Worm (Caenorhabditis elegans) whole organism, L4 larva: ENCODE data around the gene R13H4.7.
A peak's percentile ranks its signal among the peaks of the same experiment; 100 is the strongest.

ENCODE experiments used
- D1046.2 ChIP-seq: fragments of 200-800 bp; sonication (Bioruptor generic); IDR thresholded peaks from 2 replicates; pipeline ENCODE4 v1.3.6; 2022; ENCODE audit warnings: missing genetic modification characterization, missing compliant biosample characterization
- F26F4.8 ChIP-seq: fragments of 200-800 bp; sonication (Bioruptor generic); conservative IDR thresholded peaks from 2 replicates; pipeline ENCODE4 v1.3.6; 2022; ENCODE audit warnings: missing genetic modification characterization, missing compliant biosample characterization
- T26A8.4 ChIP-seq: fragments of 200-800 bp; sonication (Bioruptor generic); IDR thresholded peaks from 2 replicates; pipeline ENCODE4 v1.3.6; 2022; ENCODE audit warnings: missing genetic modification characterization, missing compliant biosample characterization
- Y5F2A.4 ChIP-seq: fragments of 200-800 bp; sonication (Bioruptor generic); optimal IDR thresholded peaks from 2 replicates; lab custom pipeline; 2018; ENCODE audit warnings: mild to moderate bottlenecking, missing genetic modification characterization, missing compliant biosample characterization
- Y75B8A.6 ChIP-seq: fragments of 200-800 bp; sonication (Bioruptor generic); IDR thresholded peaks from 2 replicates; pipeline ENCODE4 v1.3.6; 2022; ENCODE audit warnings: missing genetic modification reagents, missing genetic modification characterization, missing compliant biosample characterization
- ZK546.5 ChIP-seq, 2 experiments: sonication (generic microtip); optimal IDR thresholded peaks; 2 replicates each; lab custom pipeline; 2017; ENCODE audit warnings: missing biosample characterization in 2 of 2, missing genetic modification characterization in 2 of 2
- aha-1 ChIP-seq: fragments of 150-350 bp; peaks from one replicate; lab custom pipeline; 2014; ENCODE audit warnings: missing biosample characterization, missing genetic modification characterization
- ama-1 ChIP-seq: fragments of 150-350 bp; optimal IDR thresholded peaks from 2 replicates; lab custom pipeline; 2014; ENCODE audit warnings: inconsistent platforms, mixed read lengths
- ceh-20 ChIP-seq: fragments of 200-800 bp; sonication (Bioruptor generic); IDR thresholded peaks from 2 replicates; pipeline ENCODE4 v1.3.6; 2022; ENCODE audit warnings: missing genetic modification reagents, missing genetic modification characterization, missing compliant biosample characterization
- ceh-62 ChIP-seq: sonication (generic microtip); optimal IDR thresholded peaks from 2 replicates; lab custom pipeline; 2017; ENCODE audit warnings: missing biosample characterization, missing genetic modification characterization
- ceh-82 ChIP-seq: sonication (generic microtip); optimal IDR thresholded peaks from 2 replicates; lab custom pipeline; 2017; ENCODE audit warnings: missing biosample characterization, missing genetic modification characterization
- daf-16 ChIP-seq, 3 experiments: sonication (generic microtip); optimal IDR thresholded peaks; 2 replicates each; lab custom pipeline; 2016 to 2017; ENCODE audit warnings: missing genetic modification characterization in 3 of 3, missing genetic modification reagents in 3 of 3, mild to moderate bottlenecking in 2 of 3, missing compliant biosample characterization in 2 of 3, missing biosample characterization in 1 of 3, moderate library complexity in 1 of 3
- dmd-6 ChIP-seq: fragments of 200-800 bp; sonication (Bioruptor generic); IDR thresholded peaks from 2 replicates; pipeline ENCODE4 v1.3.6; 2022; ENCODE audit warnings: missing genetic modification reagents, missing genetic modification characterization, missing compliant biosample characterization
- dmd-9 ChIP-seq: fragments of 200-800 bp; sonication (Bioruptor generic); IDR thresholded peaks from 2 replicates; pipeline ENCODE4 v1.3.6; 2022; ENCODE audit warnings: missing genetic modification reagents, missing genetic modification characterization, missing compliant biosample characterization
- dve-1 ChIP-seq: sonication (generic microtip); optimal IDR thresholded peaks from 2 replicates; lab custom pipeline; 2017; ENCODE audit warnings: antibody characterized with exemption, mild to moderate bottlenecking, missing genetic modification characterization, missing compliant biosample characterization; ENCODE audit not compliant: insufficient read depth
- egl-27 ChIP-seq: sonication (generic microtip); optimal IDR thresholded peaks from 3 replicates; lab custom pipeline; 2017; ENCODE audit warnings: missing biosample characterization, missing genetic modification reagents, missing genetic modification characterization
- egl-43 ChIP-seq: fragments of 200-800 bp; sonication (Bioruptor generic); IDR thresholded peaks from 2 replicates; pipeline ENCODE4 v1.3.6; 2022; ENCODE audit warnings: missing genetic modification reagents, missing genetic modification characterization, missing compliant biosample characterization
- hif-1 ChIP-seq, 2 experiments: sonication (generic microtip); optimal IDR thresholded peaks; 2 replicates each; lab custom pipeline; 2016 to 2017; ENCODE audit warnings: missing compliant biosample characterization in 2 of 2, missing genetic modification characterization in 2 of 2, missing genetic modification reagents in 2 of 2, missing genotype in 2 of 2, mild to moderate bottlenecking in 1 of 2
- hlh-30 ChIP-seq: sonication (generic microtip); optimal IDR thresholded peaks from 2 replicates; lab custom pipeline; 2017; ENCODE audit warnings: antibody characterized with exemption, mild to moderate bottlenecking, missing genetic modification characterization, missing compliant biosample characterization; ENCODE audit not compliant: insufficient read depth
- lim-7 ChIP-seq: fragments of 200-800 bp; sonication (Bioruptor generic); IDR thresholded peaks from 2 replicates; pipeline ENCODE4 v1.3.6; 2022; ENCODE audit warnings: missing genetic modification characterization, missing compliant biosample characterization
- lin-29 ChIP-seq: fragments of 200-800 bp; sonication (Bioruptor generic); IDR thresholded peaks from 2 replicates; pipeline ENCODE4 v1.3.6; 2022; ENCODE audit warnings: missing genetic modification reagents, missing genetic modification characterization, missing compliant biosample characterization
- lin-39 ChIP-seq: fragments of 150-350 bp; optimal IDR thresholded peaks from 2 replicates; lab custom pipeline; 2014; ENCODE audit warnings: missing biosample characterization, missing genetic modification reagents, missing genetic modification characterization
- lir-3 ChIP-seq: sonication (generic microtip); optimal IDR thresholded peaks from 2 replicates; lab custom pipeline; 2016; ENCODE audit warnings: mild to moderate bottlenecking, missing genetic modification characterization, missing compliant biosample characterization
- lsy-2 ChIP-seq, 2 experiments: fragments of 150-350 bp in 1 of 2; sonication (generic microtip) in 1 of 2; optimal IDR thresholded peaks; 2 replicates each; lab custom pipeline; 2014 to 2017; ENCODE audit warnings: missing biosample characterization in 2 of 2, missing genetic modification characterization in 2 of 2
- mdl-1 ChIP-seq, 2 experiments: fragments of 150-350 bp in 1 of 2; sonication (generic microtip) in 1 of 2; optimal IDR thresholded peaks; 2 replicates each; lab custom pipeline; 2014 to 2017; ENCODE audit warnings: missing biosample characterization in 2 of 2, missing genetic modification characterization in 2 of 2
- mep-1 ChIP-seq: fragments of 150-350 bp; sonication (generic microtip); optimal IDR thresholded peaks from 3 replicates; lab custom pipeline; 2014; ENCODE audit warnings: missing biosample characterization, missing genetic modification characterization
- mxl-2 ChIP-seq: fragments of 200-800 bp; sonication (Bioruptor generic); conservative IDR thresholded peaks from 2 replicates; pipeline ENCODE4 v1.3.6; 2022; ENCODE audit warnings: missing genetic modification reagents, missing genetic modification characterization, missing compliant biosample characterization
- nhr-28 ChIP-seq: fragments of 150-350 bp; optimal IDR thresholded peaks from 2 replicates; lab custom pipeline; 2014; ENCODE audit warnings: missing biosample characterization, missing genetic modification characterization
- nhr-48 ChIP-seq: sonication (generic microtip); optimal IDR thresholded peaks from 2 replicates; lab custom pipeline; 2016; ENCODE audit warnings: mild to moderate bottlenecking, missing genetic modification characterization, missing compliant biosample characterization
- nhr-77 ChIP-seq: fragments of 150-350 bp; optimal IDR thresholded peaks from 2 replicates; lab custom pipeline; 2014; ENCODE audit warnings: missing biosample characterization, missing genetic modification characterization
- php-3 ChIP-seq: fragments of 200-800 bp; sonication (Bioruptor generic); IDR thresholded peaks from 2 replicates; pipeline ENCODE4 v1.3.6; 2022; ENCODE audit warnings: missing genetic modification reagents, missing genetic modification characterization, missing compliant biosample characterization
- pqm-1 ChIP-seq: sonication (generic microtip); optimal IDR thresholded peaks from 2 replicates; lab custom pipeline; 2017; ENCODE audit warnings: missing biosample characterization, missing genetic modification characterization
- set-16 ChIP-seq: fragments of 200-800 bp; sonication (Bioruptor generic); IDR thresholded peaks from 2 replicates; pipeline ENCODE4 v1.3.6; 2022; ENCODE audit warnings: missing genetic modification reagents, missing genetic modification characterization, missing compliant biosample characterization
- unc-39 ChIP-seq: sonication (generic microtip); optimal IDR thresholded peaks from 2 replicates; lab custom pipeline; 2017; ENCODE audit warnings: missing biosample characterization, missing genetic modification characterization
- unc-62 ChIP-seq, 3 experiments: fragments of 150-350 bp in 1 of 3; sonication (generic microtip); optimal IDR thresholded peaks in 2 of 3; peaks in 1 of 3; 1 replicate in 1 of 3; 2 replicates in 2 of 3; lab custom pipeline; 2014 to 2017; ENCODE audit warnings: missing biosample characterization in 3 of 3, missing genetic modification characterization in 3 of 3, missing genetic modification reagents in 3 of 3, missing genotype in 1 of 3
- zag-1 ChIP-seq: fragments of 150-350 bp; optimal IDR thresholded peaks from 2 replicates; lab custom pipeline; 2014; ENCODE audit warnings: missing biosample characterization, missing genetic modification characterization
- zfp-3 ChIP-seq: fragments of 200-800 bp; sonication (Bioruptor generic); conservative IDR thresholded peaks from 2 replicates; pipeline ENCODE4 v1.3.6; 2022; ENCODE audit warnings: missing genetic modification reagents, missing genetic modification characterization, missing compliant biosample characterization

Gene R13H4.7

DNA sequence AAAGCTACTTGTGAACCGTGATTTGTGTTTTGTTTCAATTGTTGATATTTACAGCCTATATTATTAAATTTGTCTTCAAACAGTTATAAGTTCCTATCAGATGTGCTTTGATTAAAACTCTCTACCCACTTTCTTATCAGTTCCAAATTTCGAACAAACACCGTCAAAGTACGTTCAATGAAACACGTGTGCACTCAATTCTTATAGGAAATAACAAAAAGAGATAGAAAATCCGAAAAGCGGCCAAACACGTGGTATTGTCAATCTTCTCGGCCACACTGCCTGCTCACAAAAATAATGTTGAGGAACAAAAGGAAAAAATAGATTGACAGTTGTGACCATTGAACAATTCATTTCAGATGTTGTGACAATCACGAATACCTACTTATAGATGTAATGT lies 17.9 kb upstream of the R13H4.7 start (continued):
- TF ChIP-seq dmd-6 (GFP tag; lab: Robert Waterston, UW) (peak; percentile 88), hif-1 (tag; optimal IDR thresholded peaks at IDR 0.05; lab: Kevin White, UChicago) (peak in 1 of 2 experiments; percentile 40)

DNA sequence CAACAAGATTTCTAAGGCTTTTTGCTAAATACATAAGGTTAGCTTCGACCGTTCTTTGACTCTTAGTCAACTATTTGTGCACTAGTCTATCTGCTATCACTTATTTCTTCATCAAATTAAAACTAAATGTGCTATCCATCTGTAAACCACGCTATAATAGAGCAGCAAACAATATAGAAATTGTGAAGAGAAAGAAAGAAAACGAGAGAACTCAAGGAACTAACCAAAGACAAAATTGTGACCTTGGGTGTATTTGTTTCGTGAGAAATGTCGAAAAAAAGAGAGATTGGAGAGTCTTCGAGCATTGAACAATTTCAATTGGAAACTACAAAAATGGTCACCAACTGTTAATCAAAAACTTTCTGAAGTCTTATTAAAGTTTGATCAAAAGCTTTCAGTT lies 17.0 kb upstream of the R13H4.7 start:
- TF ChIP-seq aha-1 (tag; lab: Kevin White, UChicago) (no peak), php-3 (GFP tag; lab: Robert Waterston, UW) (no peak), egl-27 (tag; lab: Kevin White, UChicago) (no peak), egl-43 (GFP tag; lab: Robert Waterston, UW) (no peak), F26F4.8 (GFP tag; lab: Robert Waterston, UW) (no peak), zag-1 (tag; lab: Kevin White, UChicago) (no peak), ceh-20 (GFP tag; lab: Robert Waterston, UW) (no peak), dve-1 (tag; lab: Kevin White, UChicago) (peak; percentile 77), ama-1 (no peak), lsy-2 (tag; optimal IDR thresholded peaks at IDR 0.05; lab: Kevin White, UChicago) (no peak), nhr-28 (tag; lab: Kevin White, UChicago) (peak; percentile 84), mep-1 (tag; lab: Kevin White, UChicago) (peak; percentile 28), dmd-6 (GFP tag; lab: Robert Waterston, UW) (peak; percentile 83), lir-3 (tag; lab: Kevin White, UChicago) (no peak), D1046.2 (GFP tag; lab: Robert Waterston, UW) (no peak), dmd-9 (GFP tag; lab: Robert Waterston, UW) (no peak), nhr-77 (peak; percentile 80), Y5F2A.4 (no peak), set-16 (GFP tag; lab: Robert Waterston, UW) (no peak), unc-39 (tag; lab: Kevin White, UChicago) (no peak), nhr-48 (tag; lab: Kevin White, UChicago) (no peak), mdl-1 (tag; optimal IDR thresholded peaks at IDR 0.05; lab: Kevin White, UChicago) (peak in 1 of 2 experiments; percentile 56), lin-39 (tag; lab: Kevin White, UChicago) (no peak), daf-16 (GFP tag; optimal IDR thresholded peaks at IDR 0.05; lab: Kevin White, UChicago) (no peak), daf-16 (tag; optimal IDR thresholded peaks at IDR 0.05; lab: Kevin White, UChicago) (peak; percentile 82), ceh-62 (tag; lab: Kevin White, UChicago) (no peak), zfp-3 (GFP tag; lab: Robert Waterston, UW) (no peak), lin-29 (GFP tag; lab: Robert Waterston, UW) (no peak), hlh-30 (tag; lab: Kevin White, UChicago) (peak; percentile 18), pqm-1 (tag; lab: Kevin White, UChicago) (peak; percentile 29), lim-7 (GFP tag; lab: Robert Waterston, UW) (no peak), mxl-2 (GFP tag; lab: Robert Waterston, UW) (no peak), ceh-82 (no peak), ZK546.5 (tag; optimal IDR thresholded peaks at IDR 0.05; lab: Kevin White, UChicago) (no peak), Y75B8A.6 (no peak), T26A8.4 (GFP tag; lab: Robert Waterston, UW) (no peak)

DNA sequence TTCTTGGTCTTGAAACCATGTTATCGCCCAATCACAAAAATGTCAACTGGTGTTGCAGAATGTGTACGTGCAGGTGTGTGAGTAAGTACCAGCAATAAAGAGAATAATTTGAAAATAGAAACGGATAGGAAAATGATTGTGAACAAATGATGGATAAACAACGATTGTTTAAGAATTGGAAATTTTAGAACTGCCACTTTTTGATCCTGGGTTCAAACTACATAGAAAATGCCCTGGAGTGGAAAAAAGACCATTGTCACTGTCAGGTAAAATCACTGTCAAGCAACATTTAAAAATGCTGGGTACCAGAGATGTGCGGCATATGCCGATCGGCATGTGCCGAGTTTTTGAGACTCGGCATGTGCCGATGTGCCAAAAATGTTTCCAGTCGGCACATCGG lies 15.2 kb upstream of the R13H4.7 start:
- TF ChIP-seq unc-62 (GFP tag; optimal IDR thresholded peaks at IDR 0.05 in 1 of 2; lab: Kevin White, UChicago) = peak in 1 of 2 experiments; percentile 92
- TF ChIP-seq unc-62 (tag; optimal IDR thresholded peaks at IDR 0.05; lab: Kevin White, UChicago) = no peak
- no peak for TF ChIP-seq D1046.2 (GFP tag; lab: Robert Waterston, UW)
- TF ChIP-seq mdl-1 (tag; optimal IDR thresholded peaks at IDR 0.05; lab: Kevin White, UChicago) = peak in 1 of 2 experiments; percentile 7
- peak; percentile 33 for TF ChIP-seq nhr-28 (tag; lab: Kevin White, UChicago)
